Fruit fly (Drosophila melanogaster): ENCODE measurements around the gene nmd.

nmd gene

DNA sequence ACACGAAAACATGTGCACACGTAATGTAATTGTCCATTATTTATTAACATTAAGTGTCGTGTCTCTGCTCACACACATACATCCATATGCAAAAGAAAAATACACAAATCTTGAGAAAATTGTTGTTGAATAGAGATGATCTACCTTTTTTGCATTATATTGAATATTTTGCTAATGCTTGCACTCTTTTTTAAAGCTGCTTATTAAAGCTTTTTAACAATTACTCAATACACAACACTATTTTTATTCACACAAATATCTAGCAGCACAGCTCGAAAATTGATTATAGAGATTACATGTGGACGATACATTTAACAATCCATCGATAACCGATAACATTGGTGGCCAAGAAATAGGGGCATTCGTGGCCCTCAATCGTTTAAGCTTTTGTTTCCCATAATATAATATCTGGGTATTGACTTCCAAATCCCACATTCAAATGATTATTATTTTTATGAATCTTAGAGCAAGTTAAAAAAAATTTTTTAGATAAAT is 11.6 kb downstream of the nmd start, which contains the start of gene Ufd4 (continued):
- TF ChIP-seq NfI (GFP tag; optimal IDR thresholded peaks at IDR 0.05): no peak
- TF ChIP-seq shn (GFP tag; optimal IDR thresholded peaks at IDR 0.05): peak; percentile 33
- peak; percentile 54 for TF ChIP-seq maf-S (GFP tag; optimal IDR thresholded peaks at IDR 0.05)
- no peak for TF ChIP-seq Fer3 (tag; optimal IDR thresholded peaks at IDR 0.05)
- TF ChIP-seq az2 (GFP tag; optimal IDR thresholded peaks at IDR 0.05): peak; percentile 72
- no peak for TF ChIP-seq CG31365 (tag; optimal IDR thresholded peaks at IDR 0.05)
- no peak for TF ChIP-seq CG6654 (GFP tag; optimal IDR thresholded peaks at IDR 0.05)
- TF ChIP-seq vvl (GFP tag; IDR thresholded peaks at IDR 0.05): peak; percentile 88; the same call in 1 of the 2 replicates
- no peak for TF ChIP-seq Deaf1 (tag; optimal IDR thresholded peaks at IDR 0.05)
- TF ChIP-seq CG7271 (tag; optimal IDR thresholded peaks at IDR 0.05): peak; percentile 45
- no peak for TF ChIP-seq Abd-B (GFP tag; optimal IDR thresholded peaks at IDR 0.05)
- peak; percentile 66 for TF ChIP-seq CG13624 (GFP tag; optimal IDR thresholded peaks at IDR 0.05)
- TF ChIP-seq trem (tag; optimal IDR thresholded peaks at IDR 0.05): peak; percentile 66
- TF ChIP-seq CG34422 (GFP tag; IDR thresholded peaks at IDR 0.05): no peak
- TF ChIP-seq wek (GFP tag; optimal IDR thresholded peaks at IDR 0.05): peak; percentile 98
- peak; percentile 59 for TF ChIP-seq Side (GFP tag; optimal IDR thresholded peaks at IDR 0.05)
- peak; percentile 76 for TF ChIP-seq CG13296 (GFP tag; optimal IDR thresholded peaks at IDR 0.05)
- peak in 1 of 3 experiments; percentile 66 for TF ChIP-seq lola (GFP tag; optimal IDR thresholded peaks at IDR 0.05)
- TF ChIP-seq CG8924 (tag; optimal IDR thresholded peaks at IDR 0.05): peak; percentile 65
- peak; percentile 49 for TF ChIP-seq CG3995 (GFP tag; optimal IDR thresholded peaks at IDR 0.05)
- TF ChIP-seq MESR4 (GFP tag; optimal IDR thresholded peaks at IDR 0.05): peak; percentile 77
- TF ChIP-seq CG31441 (GFP tag; IDR thresholded peaks at IDR 0.05): no peak
- TF ChIP-seq CG5953 (GFP tag; IDR thresholded peaks at IDR 0.05): no peak
- TF ChIP-seq caup (GFP tag; optimal IDR thresholded peaks at IDR 0.05; ENCODE audit: severe bottlenecking): no peak
- peak; percentile 80; the same call in 1 of the 2 replicates for TF ChIP-seq CG1024 (GFP tag; IDR thresholded peaks at IDR 0.05)
- no peak; the same call in 1 of the 2 replicates for TF ChIP-seq CG14441 (GFP tag; IDR thresholded peaks at IDR 0.05)
- no peak for TF ChIP-seq Rx (GFP tag; IDR thresholded peaks at IDR 0.05)
- peak; percentile 66 to 76 for TF ChIP-seq dpn (GFP tag; optimal IDR thresholded peaks at IDR 0.05)
- peak; percentile 68 for TF ChIP-seq CG4617 (GFP tag; optimal IDR thresholded peaks at IDR 0.05; ENCODE audit: borderline replicate concordance)
- TF ChIP-seq GATAe (GFP tag; conservative IDR thresholded peaks at IDR 0.05): no peak
- TF ChIP-seq CG10462 (GFP tag; optimal IDR thresholded peaks at IDR 0.05): no peak
- TF ChIP-seq CG13894 (tag; optimal IDR thresholded peaks at IDR 0.05): no peak
- TF ChIP-seq CG2116 (GFP tag; optimal IDR thresholded peaks at IDR 0.05): peak; percentile 43
- TF ChIP-seq PHDP (tag; optimal IDR thresholded peaks at IDR 0.05): no peak
- peak; percentile 57 for TF ChIP-seq CG6765 (GFP tag; optimal IDR thresholded peaks at IDR 0.05)
- no peak for TF ChIP-seq NC2α (GFP tag; optimal IDR thresholded peaks at IDR 0.05)
- peak; percentile 56 for TF ChIP-seq fd96Cb (tag; optimal IDR thresholded peaks at IDR 0.05)
- peak; percentile 81 for TF ChIP-seq Hand (GFP tag; optimal IDR thresholded peaks at IDR 0.05)
- no peak for TF ChIP-seq CG7372 (GFP tag; IDR thresholded peaks at IDR 0.05)
- no peak for TF ChIP-seq CG9817 (tag; optimal IDR thresholded peaks at IDR 0.05)
- TF ChIP-seq CG1792 (GFP tag; optimal IDR thresholded peaks at IDR 0.05): peak; percentile 20
- TF ChIP-seq Dll (GFP tag; IDR thresholded peaks at IDR 0.05; ENCODE audit: partially characterized antibody): peak; percentile 56; the same call in 2 of the 4 replicates
- peak; percentile 25; the same call in 1 of the 2 replicates for TF ChIP-seq rib (GFP tag; IDR thresholded peaks at IDR 0.05)
- no peak for TF ChIP-seq cato (GFP tag; optimal IDR thresholded peaks at IDR 0.05; ENCODE audit: borderline replicate concordance)
- TF ChIP-seq Sry-β (GFP tag; optimal IDR thresholded peaks at IDR 0.05): peak; percentile 15
- TF ChIP-seq CG14014 (GFP tag; IDR thresholded peaks at IDR 0.05): peak; percentile 75; the same call in 1 of the 2 replicates
- TF ChIP-seq CG6854 (GFP tag; optimal IDR thresholded peaks at IDR 0.05): no peak
- TF ChIP-seq lmd (GFP tag; IDR thresholded peaks at IDR 0.05): no peak
- peak; percentile 11 for TF ChIP-seq CG31388 (GFP tag; optimal IDR thresholded peaks at IDR 0.05)
- TF ChIP-seq E2f2 (GFP tag; IDR thresholded peaks at IDR 0.05): peak; percentile 33; the same call in 1 of the 2 replicates
